Fruit fly (Drosophila melanogaster): ENCODE results near the gene CG9705.

The CG9705 gene

dm6 chr3L:16808139-16808538 lies 28.2 kb downstream of the CG9705 start:
- TF ChIP-seq Sp1 (GFP tag; optimal IDR thresholded peaks at IDR 0.05) (no peak), Jra (GFP tag; optimal IDR thresholded peaks at IDR 0.05) (no peak), br (GFP tag; optimal IDR thresholded peaks at IDR 0.05) (no peak), pan (optimal IDR thresholded peaks at IDR 0.05) (no peak), brk (GFP tag; optimal IDR thresholded peaks at IDR 0.05) (no peak), CG9705 (GFP tag; optimal IDR thresholded peaks at IDR 0.05) (no peak), psq (GFP tag; optimal IDR thresholded peaks at IDR 0.05) (no peak), Mio (GFP tag; optimal IDR thresholded peaks at IDR 0.05) (no peak), Hr78 (GFP tag; optimal IDR thresholded peaks at IDR 0.05) (no peak), Hr83 (GFP tag; optimal IDR thresholded peaks at IDR 0.05; ENCODE audit: poor library complexity, severe bottlenecking) (peak; percentile 3), lola (GFP tag; optimal IDR thresholded peaks at IDR 0.05) (no peak), sv (GFP tag; optimal IDR thresholded peaks at IDR 0.05) (no peak), jim (GFP tag; optimal IDR thresholded peaks at IDR 0.05) (no peak), CrebA (GFP tag; optimal IDR thresholded peaks at IDR 0.05; ENCODE audit: borderline replicate concordance) (no peak), Vsx2 (GFP tag; optimal IDR thresholded peaks at IDR 0.05; ENCODE audit: partially characterized antibody) (peak; percentile 73), GATAd (GFP tag; optimal IDR thresholded peaks at IDR 0.05) (no peak), Dif (GFP tag; optimal IDR thresholded peaks at IDR 0.05; ENCODE audit: partially characterized antibody) (peak; percentile 95), OdsH (GFP tag; optimal IDR thresholded peaks at IDR 0.05) (no peak), ey (GFP tag; optimal IDR thresholded peaks at IDR 0.05) (no peak), h (GFP tag; optimal IDR thresholded peaks at IDR 0.05) (peak; percentile 16), Rel (GFP tag; optimal IDR thresholded peaks at IDR 0.05) (no peak), Rel (tag; optimal IDR thresholded peaks at IDR 0.05) (peak; percentile 36), tai (GFP tag; optimal IDR thresholded peaks at IDR 0.05) (no peak), Dfd (GFP tag; optimal IDR thresholded peaks at IDR 0.05) (no peak), Hnf4 (GFP tag; optimal IDR thresholded peaks at IDR 0.05) (peak; percentile 1), dsf (GFP tag; optimal IDR thresholded peaks at IDR 0.05; ENCODE audit: borderline replicate concordance) (no peak), rgr (GFP tag; optimal IDR thresholded peaks at IDR 0.05) (no peak), usp (GFP tag; optimal IDR thresholded peaks at IDR 0.05) (no peak), HLH106 (tag; optimal IDR thresholded peaks at IDR 0.05) (peak; percentile 0), woc (GFP tag; optimal IDR thresholded peaks at IDR 0.05) (no peak), fru (GFP tag; optimal IDR thresholded peaks at IDR 0.05) (no peak), foxo (GFP tag; optimal IDR thresholded peaks at IDR 0.05) (no peak), sage (GFP tag; optimal IDR thresholded peaks at IDR 0.05) (no peak), CG32264 (GFP tag; optimal IDR thresholded peaks at IDR 0.05) (no peak), dl (GFP tag; optimal IDR thresholded peaks at IDR 0.05; ENCODE audit: insufficient read depth in 1 of 2, partially characterized antibody in 2 of 2) (peak in 1 of 2 experiments; percentile 69), Myc (optimal IDR thresholded peaks at IDR 0.05) (peak; percentile 38), Abd-B (GFP tag; optimal IDR thresholded peaks at IDR 0.05) (no peak), dmrt93B (GFP tag; optimal IDR thresholded peaks at IDR 0.05) (no peak), N (GFP tag; optimal IDR thresholded peaks at IDR 0.05) (no peak)

DNA sequence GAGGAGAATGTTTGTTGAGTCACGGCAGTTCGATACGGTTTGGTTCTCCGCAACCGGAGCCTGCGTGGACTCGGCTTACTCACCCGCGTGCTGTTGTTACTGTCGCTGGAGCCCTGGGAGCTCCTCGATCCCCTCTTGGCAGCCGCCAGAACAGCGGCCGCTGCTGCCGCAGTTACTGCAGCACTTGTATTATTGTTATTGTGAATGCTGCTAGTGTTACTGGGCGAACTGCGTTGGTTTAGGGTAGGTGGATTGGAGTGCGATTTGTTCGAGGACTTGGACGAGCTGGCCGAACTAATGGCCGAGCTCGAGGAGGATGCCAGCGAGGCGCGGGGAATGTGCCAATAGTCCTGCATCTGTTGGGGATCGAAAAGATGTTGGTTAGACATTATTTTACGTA lies 30.6 kb downstream of the CG9705 start:
- TF ChIP-seq Sp1 (GFP tag; optimal IDR thresholded peaks at IDR 0.05) (no peak), usp (GFP tag; optimal IDR thresholded peaks at IDR 0.05) (no peak), rgr (GFP tag; optimal IDR thresholded peaks at IDR 0.05) (no peak), dsf (GFP tag; optimal IDR thresholded peaks at IDR 0.05; ENCODE audit: borderline replicate concordance) (no peak), h (GFP tag; optimal IDR thresholded peaks at IDR 0.05) (no peak), Hr78 (GFP tag; optimal IDR thresholded peaks at IDR 0.05) (no peak), Hnf4 (GFP tag; optimal IDR thresholded peaks at IDR 0.05) (no peak), dmrt93B (GFP tag; optimal IDR thresholded peaks at IDR 0.05) (no peak), fru (GFP tag; optimal IDR thresholded peaks at IDR 0.05) (no peak), br (GFP tag; optimal IDR thresholded peaks at IDR 0.05) (no peak), Myc (optimal IDR thresholded peaks at IDR 0.05) (no peak), Dfd (GFP tag; optimal IDR thresholded peaks at IDR 0.05) (no peak), lola (GFP tag; optimal IDR thresholded peaks at IDR 0.05) (no peak), dl (GFP tag; optimal IDR thresholded peaks at IDR 0.05; ENCODE audit: insufficient read depth in 1 of 2, partially characterized antibody in 2 of 2) (no peak)

DNA sequence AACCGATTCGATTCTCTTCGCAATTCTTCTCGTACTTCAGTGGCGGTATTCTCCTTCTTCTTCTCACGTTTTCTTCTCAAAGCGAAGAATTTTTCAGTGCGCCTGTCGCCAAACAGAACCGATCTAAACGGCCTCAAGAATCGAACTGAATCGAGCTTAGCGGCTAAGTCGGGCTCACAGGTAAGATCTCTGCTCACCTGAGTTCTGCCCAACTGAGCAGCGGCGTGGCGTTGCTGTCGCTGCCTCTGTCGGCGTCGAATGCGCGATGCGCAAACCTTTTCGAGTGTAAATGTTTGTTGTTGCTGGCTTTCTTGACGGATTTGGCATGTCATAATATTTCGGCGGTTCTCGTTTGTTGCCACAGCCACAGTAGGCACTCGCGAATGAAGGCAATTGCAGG lies 32.0 kb downstream of the CG9705 start:
- TF ChIP-seq woc (GFP tag; optimal IDR thresholded peaks at IDR 0.05) (peak; percentile 50), Sp1 (GFP tag; optimal IDR thresholded peaks at IDR 0.05) (no peak), foxo (GFP tag; optimal IDR thresholded peaks at IDR 0.05) (peak in 1 of 2 experiments; percentile 42), ey (GFP tag; optimal IDR thresholded peaks at IDR 0.05) (peak; percentile 35), Vsx2 (GFP tag; optimal IDR thresholded peaks at IDR 0.05; ENCODE audit: partially characterized antibody) (peak; percentile 45)
